Fruit fly (Drosophila melanogaster) Kc167 (cell line): Measurements from ENCODE around the gene dar1.

Experiments used
- Myc ChIP-seq: fragments of >200 bp; optimal IDR thresholded peaks from 2 replicates; lab custom pipeline; 2017; ENCODE audit warnings: missing external identifiers
- Sin3A ChIP-seq: fragments of >200 bp; optimal IDR thresholded peaks from 2 replicates; lab custom pipeline; 2018; ENCODE audit warnings: missing external identifiers
- insv ChIP-seq: fragments of >200 bp; optimal IDR thresholded peaks from 3 replicates; lab custom pipeline; 2018; ENCODE audit warnings: missing external identifiers

dm6 chr3L:3593558-3593957 is 32.6 kb upstream of the dar1 start:
- TF ChIP-seq Sin3A (lab: Kevin White, UChicago) (no peak), insv (lab: Kevin White, UChicago) (no peak), Myc (lab: Kevin White, UChicago) (no peak)
